Fruit fly (Drosophila melanogaster) whole organism, embryonic: ENCODE results near the gene Grasp65.

Source experiments
- Awh ChIP-seq: fragments of 200-800 bp; sonication (Bioruptor generic); IDR thresholded peaks from 2 replicates; pipeline ENCODE4, ENCODE4 v1.3.6; 2022; ENCODE audit warnings: missing biosample characterization, missing genetic modification characterization
- C15 ChIP-seq: fragments of 200-800 bp; sonication (Bioruptor generic); IDR thresholded peaks from 3 replicates; pipeline ENCODE4 v1.3.6; 2022; ENCODE audit warnings: missing biosample characterization, missing genetic modification characterization
- CG10654 ChIP-seq: fragments of 200-800 bp; sonication (Bioruptor generic); optimal IDR thresholded peaks from 2 replicates; lab custom pipeline; 2016; ENCODE audit warnings: missing biosample characterization, missing genetic modification characterization
- CG10979 ChIP-seq: fragments of 200-800 bp; sonication (Bioruptor generic); optimal IDR thresholded peaks from 2 replicates; lab custom pipeline; 2018; ENCODE audit warnings: missing biosample characterization, mild to moderate bottlenecking, missing genetic modification characterization, moderate library complexity
- CG12391 ChIP-seq: fragments of 200-800 bp; sonication (Bioruptor generic); optimal IDR thresholded peaks from 3 replicates; lab custom pipeline; 2018; ENCODE audit warnings: missing biosample characterization, mild to moderate bottlenecking, missing genetic modification characterization, moderate library complexity
- CG13287 ChIP-seq: fragments of 200-800 bp; sonication (Bioruptor generic); IDR thresholded peaks from 2 replicates; pipeline ENCODE4 v1.3.6; 2022; ENCODE audit warnings: missing biosample characterization, missing genetic modification characterization; ENCODE audit not compliant: partially characterized antibody
- CG14860 ChIP-seq: fragments of 200-800 bp; sonication (Bioruptor generic); IDR thresholded peaks from 3 replicates; pipeline ENCODE4 v1.3.6; 2022; ENCODE audit warnings: missing biosample characterization, missing genetic modification characterization; ENCODE audit not compliant: partially characterized antibody
- CG16813 ChIP-seq: fragments of 200-800 bp; sonication (Bioruptor generic); IDR thresholded peaks from 3 replicates; pipeline ENCODE4 v1.3.6; 2022; ENCODE audit warnings: missing biosample characterization, missing genetic modification characterization; ENCODE audit not compliant: partially characterized antibody
- CG17802 ChIP-seq: fragments of 200-800 bp; sonication (Bioruptor generic); optimal IDR thresholded peaks from 2 replicates; lab custom pipeline; 2018; ENCODE audit warnings: missing biosample characterization, mild to moderate bottlenecking, missing genetic modification characterization, moderate library complexity
- CG1792 ChIP-seq: fragments of 200-800 bp; sonication (Bioruptor generic); optimal IDR thresholded peaks from 2 replicates; lab custom pipeline; 2016; ENCODE audit warnings: missing biosample characterization, missing genetic modification characterization
- CG2116 ChIP-seq: fragments of 200-800 bp; sonication (Bioruptor generic); optimal IDR thresholded peaks from 3 replicates; lab custom pipeline; 2018; ENCODE audit warnings: missing biosample characterization, mild to moderate bottlenecking, missing genetic modification characterization
- CG2712 ChIP-seq: fragments of 200-800 bp; optimal IDR thresholded peaks from 3 replicates; lab custom pipeline; 2019; ENCODE audit warnings: missing biosample characterization, mild to moderate bottlenecking, missing genetic modification characterization, moderate library complexity
- CG3163 ChIP-seq: fragments of 200-800 bp; sonication (Bioruptor generic); optimal IDR thresholded peaks from 3 replicates; lab custom pipeline; 2016; ENCODE audit warnings: missing biosample characterization, missing genetic modification characterization
- CG34376 ChIP-seq: fragments of 200-800 bp; sonication (Bioruptor generic); optimal IDR thresholded peaks from 2 replicates; lab custom pipeline; 2018; ENCODE audit warnings: missing biosample characterization, mild to moderate bottlenecking, missing genetic modification characterization
- CG7357 ChIP-seq: fragments of 200-800 bp; sonication (Bioruptor generic); IDR thresholded peaks from 3 replicates; pipeline ENCODE4 v1.3.6; 2022; ENCODE audit warnings: missing biosample characterization, missing genetic modification characterization
- CG7987 ChIP-seq: fragments of 200-800 bp; sonication (Bioruptor generic); optimal IDR thresholded peaks from 2 replicates; lab custom pipeline; 2018; ENCODE audit warnings: missing biosample characterization, mild to moderate bottlenecking, missing genetic modification characterization, moderate library complexity
- CG8388 ChIP-seq: fragments of 200-800 bp; sonication (Bioruptor generic); optimal IDR thresholded peaks from 2 replicates; lab custom pipeline; 2019; ENCODE audit warnings: missing biosample characterization, mild to moderate bottlenecking, missing genetic modification characterization, moderate library complexity
- CG9797 ChIP-seq: fragments of 200-800 bp; sonication (Bioruptor generic); optimal IDR thresholded peaks from 3 replicates; lab custom pipeline; 2018; ENCODE audit warnings: missing biosample characterization, mild to moderate bottlenecking, missing genetic modification characterization
- Chrac-16 ChIP-seq: fragments of 200-800 bp; sonication (Bioruptor generic); optimal IDR thresholded peaks from 3 replicates; lab custom pipeline; 2016; ENCODE audit warnings: missing biosample characterization, missing genetic modification characterization
- Doc3 ChIP-seq: fragments of 200-800 bp; sonication (Bioruptor generic); IDR thresholded peaks from 3 replicates; pipeline ENCODE4 v1.3.6; 2022; ENCODE audit warnings: missing biosample characterization, missing genetic modification characterization; ENCODE audit not compliant: partially characterized antibody
- Eip74EF ChIP-seq, 2 experiments: fragments of 200-800 bp in 1 of 2; fragments of >200 bp in 1 of 2; sonication (Bioruptor generic) in 1 of 2; optimal IDR thresholded peaks; 2 replicates each; lab custom pipeline; 2017 to 2019; ENCODE audit warnings: missing biosample characterization in 2 of 2, missing genetic modification characterization in 2 of 2, mild to moderate bottlenecking in 1 of 2, moderate library complexity in 1 of 2
- H2.0 ChIP-seq: fragments of 200-800 bp; sonication (Bioruptor generic); IDR thresholded peaks from 2 replicates; pipeline ENCODE4 v1.3.6; 2022; ENCODE audit warnings: missing biosample characterization, missing genetic modification characterization
- Hmr ChIP-seq: fragments of 200-800 bp; sonication (Bioruptor generic); optimal IDR thresholded peaks from 3 replicates; lab custom pipeline; 2017; ENCODE audit warnings: mild to moderate bottlenecking, missing biosample characterization, missing genetic modification reagents, missing genetic modification characterization
- Hr78 ChIP-seq, 2 experiments: fragments of 200-800 bp in 1 of 2; fragments of >200 bp in 1 of 2; sonication (Bioruptor generic) in 1 of 2; optimal IDR thresholded peaks; 2 replicates each; lab custom pipeline; 2017 to 2019; ENCODE audit warnings: missing biosample characterization in 2 of 2, missing genetic modification characterization in 2 of 2, mild to moderate bottlenecking in 1 of 2, moderate library complexity in 1 of 2
- Jarid2 ChIP-seq: fragments of 200-800 bp; sonication (Bioruptor generic); optimal IDR thresholded peaks from 3 replicates; lab custom pipeline; 2017; ENCODE audit warnings: mild to moderate bottlenecking, missing biosample characterization, missing genetic modification reagents, missing genetic modification characterization
- NFAT ChIP-seq: fragments of 200-800 bp; sonication (Bioruptor generic); IDR thresholded peaks from 2 replicates; pipeline ENCODE4 v1.3.6; 2022; ENCODE audit warnings: missing biosample characterization, missing genetic modification characterization
- Pdp1 ChIP-seq, 2 experiments: fragments of 200-800 bp; sonication (Bioruptor generic); optimal IDR thresholded peaks; 3 replicates each; lab custom pipeline; 2016; ENCODE audit warnings: missing biosample characterization in 2 of 2, missing genetic modification characterization in 2 of 2, mild to moderate bottlenecking in 1 of 2, moderate library complexity in 1 of 2
- Six4 ChIP-seq: fragments of 200-800 bp; sonication (Bioruptor generic); optimal IDR thresholded peaks from 2 replicates; lab custom pipeline; 2016; ENCODE audit warnings: missing biosample characterization, missing genetic modification characterization
- Sox102F ChIP-seq: fragments of 200-800 bp; sonication (Bioruptor generic); optimal IDR thresholded peaks from 2 replicates; lab custom pipeline; 2018; ENCODE audit warnings: missing biosample characterization, mild to moderate bottlenecking, missing genetic modification characterization, moderate library complexity
- Usf ChIP-seq: fragments of 200-800 bp; sonication (Bioruptor generic); optimal IDR thresholded peaks from 2 replicates; lab custom pipeline; 2017; ENCODE audit warnings: missing genotype, missing biosample characterization, missing genetic modification characterization
- amos ChIP-seq: fragments of 200-800 bp; sonication (Bioruptor generic); IDR thresholded peaks from 2 replicates; pipeline ENCODE4 v1.3.6; 2022; ENCODE audit warnings: missing biosample characterization, missing genetic modification characterization; ENCODE audit not compliant: partially characterized antibody
- az2 ChIP-seq: fragments of 200-800 bp; sonication (Bioruptor generic); optimal IDR thresholded peaks from 3 replicates; lab custom pipeline; 2016; ENCODE audit warnings: missing biosample characterization, missing genetic modification characterization
- cato ChIP-seq: fragments of 200-800 bp; sonication (Bioruptor generic); optimal IDR thresholded peaks from 2 replicates; lab custom pipeline; 2016; ENCODE audit warnings: missing biosample characterization, missing genetic modification characterization, borderline replicate concordance
- ci ChIP-seq: fragments of 200-800 bp; sonication (Bioruptor generic); IDR thresholded peaks from 3 replicates; pipeline ENCODE4 v1.3.6; 2022; ENCODE audit warnings: missing biosample characterization, missing genetic modification characterization
- ewg ChIP-seq: fragments of 200-800 bp; sonication (Bioruptor generic); optimal IDR thresholded peaks from 3 replicates; lab custom pipeline; 2017; ENCODE audit warnings: mild to moderate bottlenecking, missing biosample characterization, missing genetic modification reagents, missing genetic modification characterization
- exex ChIP-seq: fragments of 200-800 bp; sonication (Bioruptor generic); optimal IDR thresholded peaks from 4 replicates; lab custom pipeline; 2018; ENCODE audit warnings: missing biosample characterization, mild to moderate bottlenecking, missing genetic modification characterization, moderate library complexity
- fd102C ChIP-seq: fragments of 200-800 bp; sonication (Bioruptor generic); optimal IDR thresholded peaks from 2 replicates; lab custom pipeline; 2018; ENCODE audit warnings: missing biosample characterization, mild to moderate bottlenecking, missing genetic modification characterization, moderate library complexity
- gem ChIP-seq: fragments of 200-800 bp; sonication (Bioruptor generic); optimal IDR thresholded peaks from 2 replicates; lab custom pipeline; 2019; ENCODE audit warnings: missing biosample characterization, mild to moderate bottlenecking, missing genetic modification characterization, moderate library complexity
- hb ChIP-seq: fragments of 200-800 bp; sonication (Bioruptor generic); IDR thresholded peaks from 3 replicates; pipeline ENCODE4 v1.3.6; 2022; ENCODE audit warnings: missing biosample characterization, missing genetic modification characterization; ENCODE audit not compliant: partially characterized antibody
- ind ChIP-seq: fragments of 200-800 bp; sonication (Bioruptor generic); optimal IDR thresholded peaks from 3 replicates; lab custom pipeline; 2016; ENCODE audit warnings: missing biosample characterization, missing genetic modification characterization
- nmo ChIP-seq: fragments of 200-800 bp; sonication (Bioruptor generic); optimal IDR thresholded peaks from 2 replicates; lab custom pipeline; 2018; ENCODE audit warnings: missing biosample characterization, mild to moderate bottlenecking, missing genetic modification characterization, moderate library complexity
- p53 ChIP-seq: fragments of 200-800 bp; sonication (Bioruptor generic); optimal IDR thresholded peaks from 2 replicates; lab custom pipeline; 2016; ENCODE audit warnings: missing biosample characterization, missing genetic modification characterization
- pros ChIP-seq: fragments of 200-800 bp; sonication (Bioruptor generic); optimal IDR thresholded peaks from 3 replicates; lab custom pipeline; 2019; ENCODE audit warnings: missing biosample characterization, mild to moderate bottlenecking, missing genetic modification characterization, moderate library complexity
- schlank ChIP-seq: fragments of 200-800 bp; sonication (Bioruptor generic); optimal IDR thresholded peaks from 2 replicates; lab custom pipeline; 2018; ENCODE audit warnings: missing biosample characterization, mild to moderate bottlenecking, missing genetic modification characterization
- sd ChIP-seq: fragments of 200-800 bp; sonication (Bioruptor generic); optimal IDR thresholded peaks from 3 replicates; lab custom pipeline; 2018; ENCODE audit warnings: missing biosample characterization, mild to moderate bottlenecking, missing genetic modification characterization, moderate library complexity
- sim ChIP-seq: fragments of 200-800 bp; sonication (Bioruptor generic); IDR thresholded peaks from 2 replicates; pipeline ENCODE4 v1.3.6; 2022; ENCODE audit warnings: missing biosample characterization, missing genetic modification characterization

The Grasp65 gene

dm6 chr3L:19906780-19907705 is 17.7 kb upstream of the Grasp65 start (continued):
- TF ChIP-seq Awh (peak; percentile 82), gem (peak; percentile 59), Chrac-16 (GFP tag; lab: Kevin White, UChicago) (no peak), Hr78 (GFP tag; optimal IDR thresholded peaks at IDR 0.05; lab: Kevin White, UChicago) (peak in 1 of 2 experiments; percentile 65), cato (peak; percentile 53), CG2116 (GFP tag; lab: Kevin White, UChicago) (peak; percentile 8), CG14860 (no peak), pros (peak; percentile 73), CG17802 (peak; percentile 24), CG7357 (GFP tag; lab: Robert Waterston, UW) (no peak), schlank (tag; lab: Kevin White, UChicago) (peak; percentile 79), hb (GFP tag; lab: Robert Waterston, UW) (no peak), Hmr (GFP tag; lab: Kevin White, UChicago) (peak; percentile 86), C15 (GFP tag; lab: Robert Waterston, UW) (peak; percentile 12; the same call in 1 of the 3 replicates), CG8388 (peak; percentile 0), fd102C (GFP tag; lab: Kevin White, UChicago) (no peak), Sox102F (GFP tag; lab: Kevin White, UChicago) (peak; percentile 44), CG1792 (GFP tag; lab: Kevin White, UChicago) (peak; percentile 64), exex (tag; lab: Kevin White, UChicago) (peak; percentile 84), ewg (GFP tag; lab: Kevin White, UChicago) (peak; percentile 59), Jarid2 (peak; percentile 59), sd (peak; percentile 84), Eip74EF (GFP tag; optimal IDR thresholded peaks at IDR 0.05; lab: Kevin White, UChicago) (peak in 1 of 2 experiments; percentile 20), Doc3 (GFP tag; lab: Robert Waterston, UW) (no peak), CG2712 (peak; percentile 41), Pdp1 (GFP tag; optimal IDR thresholded peaks at IDR 0.05; lab: Kevin White, UChicago) (peak; percentile 54 to 91), az2 (GFP tag; lab: Kevin White, UChicago) (no peak), ci (GFP tag; lab: Robert Waterston, UW) (peak; percentile 84; the same call in 1 of the 3 replicates), CG10979 (tag; lab: Kevin White, UChicago) (peak; percentile 22), CG34376 (GFP tag; lab: Kevin White, UChicago) (peak; percentile 94), CG3163 (peak; percentile 63), CG13287 (GFP tag; lab: Robert Waterston, UW) (no peak), NFAT (peak; percentile 62; the same call in 1 of the 2 replicates), ind (GFP tag; lab: Kevin White, UChicago) (peak; percentile 25), sim (GFP tag; lab: Robert Waterston, UW) (peak; percentile 66; the same call in 1 of the 2 replicates), H2.0 (GFP tag; lab: Robert Waterston, UW) (peak; percentile 22; the same call in 1 of the 2 replicates), CG16813 (GFP tag; lab: Robert Waterston, UW) (no peak), CG12391 (tag; lab: Kevin White, UChicago) (peak; percentile 33), CG10654 (GFP tag; lab: Kevin White, UChicago) (peak; percentile 66), p53 (GFP tag; lab: Kevin White, UChicago) (peak; percentile 33), CG7987 (peak; percentile 90), nmo (GFP tag; lab: Kevin White, UChicago) (peak; percentile 1), amos (GFP tag; lab: Robert Waterston, UW) (no peak), Usf (GFP tag; lab: Kevin White, UChicago) (no peak), CG9797 (GFP tag; lab: Kevin White, UChicago) (peak; percentile 34), Six4 (peak; percentile 16)
